Worm (Caenorhabditis elegans): Measurements from ENCODE around the gene srd-18.

Gene srd-18

DNA sequence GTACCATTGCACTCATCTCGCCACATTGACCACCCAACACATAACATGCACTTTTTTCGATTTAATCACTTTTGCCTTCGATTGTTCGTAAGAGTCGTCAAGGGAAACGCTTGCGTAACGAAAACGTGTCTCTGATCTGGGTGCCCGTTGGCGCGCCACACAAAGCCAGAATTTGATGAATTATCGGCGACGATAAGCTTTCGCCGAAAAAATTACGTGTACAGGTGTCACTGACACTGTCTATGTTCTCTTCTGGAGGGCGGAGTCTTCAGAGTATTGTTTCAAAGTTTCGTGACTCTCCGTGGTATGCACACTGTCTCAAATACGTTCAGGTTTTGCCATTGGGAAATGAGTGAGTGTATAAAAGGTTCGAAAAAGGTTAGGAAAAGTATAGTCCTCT, 16.0 kb downstream of the srd-18 start, which contains the start of gene F53F1.4:
Gene F53F1.4 (plus strand): TSS at position 390 of the 400 bp plus-strand sequence.
- TF ChIP-seq nhr-48 (tag; optimal IDR thresholded peaks at IDR 0.05) (peak; percentile 40), hlh-11 (tag; optimal IDR thresholded peaks at IDR 0.05) (peak; percentile 19), jun-1 (tag; optimal IDR thresholded peaks at IDR 0.05) (no peak), mxl-3 (GFP tag; optimal IDR thresholded peaks at IDR 0.05) (peak; percentile 74)

DNA sequence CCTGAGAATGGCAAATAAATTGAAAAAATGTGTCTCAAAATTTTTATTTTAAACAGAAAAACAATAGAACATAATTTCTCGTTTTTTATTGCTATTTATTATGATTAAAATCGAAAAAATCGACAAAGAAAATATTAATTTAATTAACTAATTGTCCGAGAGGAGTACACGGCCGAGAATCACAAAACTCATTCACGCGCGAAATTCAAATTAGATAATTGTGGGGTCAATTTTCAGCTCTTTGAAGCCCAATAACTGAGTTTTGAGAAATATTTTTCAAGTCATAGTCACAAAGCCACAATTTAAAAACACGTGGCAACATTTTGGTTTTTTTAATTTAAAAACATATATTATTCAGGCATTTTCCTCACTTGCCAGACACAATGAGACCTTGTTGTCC, 17.6 kb downstream of the srd-18 start:
- TF ChIP-seq Y105C5A.15 (GFP tag; IDR thresholded peaks at IDR 0.05) (no peak), F44E2.7 (GFP tag; IDR thresholded peaks at IDR 0.05) (no peak), pha-4 (GFP tag; IDR thresholded peaks at IDR 0.05) (no peak), pha-4 (tag; optimal IDR thresholded peaks at IDR 0.05) (no peak), nhr-77 (tag; optimal IDR thresholded peaks at IDR 0.05) (no peak), ZK337.2 (GFP tag; IDR thresholded peaks at IDR 0.05) (0 out of 2 replicates have a peak, but pooled peaks have one; percentile 23), mxl-3 (GFP tag; optimal IDR thresholded peaks at IDR 0.05) (no peak), unc-130 (GFP tag; optimal IDR thresholded peaks at IDR 0.05) (peak; percentile 22), Y48G9A.11 (GFP tag; IDR thresholded peaks at IDR 0.05) (peak; percentile 65; the same call in 1 of the 2 replicates), lin-38 (GFP tag; IDR thresholded peaks at IDR 0.05) (peak; percentile 51), unc-62 (GFP tag; optimal IDR thresholded peaks at IDR 0.05 in 1 of 2) (no peak), unc-62 (tag; optimal IDR thresholded peaks at IDR 0.05) (no peak), ama-1 (optimal IDR thresholded peaks at IDR 0.05) (no peak), zip-11 (GFP tag; IDR thresholded peaks at IDR 0.05) (no peak), dpl-1 (GFP tag; optimal IDR thresholded peaks at IDR 0.05) (peak; percentile 87), daf-16 (GFP tag; optimal IDR thresholded peaks at IDR 0.05) (no peak), daf-16 (tag; optimal IDR thresholded peaks at IDR 0.05) (no peak), tra-1 (GFP tag; IDR thresholded peaks at IDR 0.05) (no peak), lsy-2 (tag; optimal IDR thresholded peaks at IDR 0.05) (peak in 1 of 2 experiments; percentile 31), T20F7.1 (GFP tag; optimal IDR thresholded peaks at IDR 0.05) (peak; percentile 2), hif-1 (tag; optimal IDR thresholded peaks at IDR 0.05) (peak in 1 of 2 experiments; percentile 1), mxl-2 (GFP tag; conservative IDR thresholded peaks at IDR 0.05) (no peak), F49E8.2 (tag; optimal IDR thresholded peaks at IDR 0.05; ENCODE audit: borderline replicate concordance) (peak; percentile 18), nhr-6 (tag; optimal IDR thresholded peaks at IDR 0.05) (no peak), ceh-28 (tag; optimal IDR thresholded peaks at IDR 0.05) (no peak), mes-2 (tag; optimal IDR thresholded peaks at IDR 0.05; ENCODE audit: poor library complexity, severe bottlenecking) (peak; percentile 90), T26A8.4 (GFP tag; IDR thresholded peaks at IDR 0.05) (no peak), arid-1 (GFP tag; conservative IDR thresholded peaks at IDR 0.05) (no peak), snpc-4 (tag; optimal IDR thresholded peaks at IDR 0.05) (no peak), aha-1 (tag) (peak; percentile 70)

- no peak for TF ChIP-seq D1046.2 (GFP tag; IDR thresholded peaks at IDR 0.05)
- TF ChIP-seq F10B5.3 (tag; optimal IDR thresholded peaks at IDR 0.05): no peak
- no peak for TF ChIP-seq nhr-10 (tag; optimal IDR thresholded peaks at IDR 0.05)
- no peak for TF ChIP-seq pqm-1 (tag; optimal IDR thresholded peaks at IDR 0.05)
- TF ChIP-seq ama-1 (optimal IDR thresholded peaks at IDR 0.05): no peak
- no peak for TF ChIP-seq fkh-10 (GFP tag; optimal IDR thresholded peaks at IDR 0.05)
- peak; percentile 1 for TF ChIP-seq duxl-1 (tag; optimal IDR thresholded peaks at IDR 0.05; ENCODE audit: poor library complexity)
- no peak for TF ChIP-seq Y48G9A.11 (GFP tag; IDR thresholded peaks at IDR 0.05)
- no peak for TF ChIP-seq zag-1 (tag; optimal IDR thresholded peaks at IDR 0.05)
- no peak for TF ChIP-seq set-16 (GFP tag; IDR thresholded peaks at IDR 0.05)
- peak; percentile 94 for TF ChIP-seq aha-1 (tag)
- no peak for TF ChIP-seq hif-1 (tag; optimal IDR thresholded peaks at IDR 0.05)
Observed at ce11 chrV:13408440-13408839, 18.2 kb downstream of the srd-18 start.

Data from whole organism, L4 larva.